Worm (Caenorhabditis elegans): ENCODE measurements around the gene M70.3.

DNA sequence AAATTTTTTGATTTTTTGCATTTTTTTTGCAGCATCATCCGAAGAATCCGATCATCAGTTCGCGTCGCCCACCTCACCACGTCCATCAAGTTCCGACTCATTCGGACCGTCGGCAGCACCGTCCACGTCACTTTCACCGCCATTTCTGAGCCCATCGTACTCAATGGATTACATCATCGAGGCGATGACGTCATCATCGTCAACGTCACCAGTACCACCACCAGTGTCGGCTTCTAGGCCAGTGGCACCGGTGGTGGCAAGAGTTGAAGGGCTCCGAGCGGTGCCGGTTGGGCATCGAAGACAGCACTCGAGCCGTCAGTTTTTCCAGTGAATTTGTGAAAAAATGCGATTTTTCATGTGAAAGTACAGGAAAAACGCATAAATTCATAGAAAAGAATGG lies 18.6 kb downstream of the M70.3 start:
- TF ChIP-seq pqm-1 (tag; optimal IDR thresholded peaks at IDR 0.05) (no peak), mdl-1 (tag; optimal IDR thresholded peaks at IDR 0.05) (no peak), ceh-16 (tag; optimal IDR thresholded peaks at IDR 0.05) (no peak), ztf-4 (tag; optimal IDR thresholded peaks at IDR 0.05) (no peak)

Data from whole organism, L3 larva.